Worm (Caenorhabditis elegans) whole organism, L3 larva: ENCODE measurements around the gene nlp-23.

ENCODE experiments used
- ZK546.5 ChIP-seq: sonication (generic microtip); optimal IDR thresholded peaks from 2 replicates; lab custom pipeline; 2017; ENCODE audit warnings: missing biosample characterization, missing genetic modification characterization
- ama-1 ChIP-seq: fragments of 150-350 bp; optimal IDR thresholded peaks from 2 replicates; lab custom pipeline; 2018
- ceh-16 ChIP-seq: sonication (generic microtip); optimal IDR thresholded peaks from 2 replicates; lab custom pipeline; 2017; ENCODE audit warnings: missing biosample characterization, missing genetic modification characterization
- ceh-28 ChIP-seq: fragments of 150-350 bp; optimal IDR thresholded peaks from 2 replicates; lab custom pipeline; 2014; ENCODE audit warnings: missing biosample characterization, missing genetic modification reagents, missing genetic modification characterization
- daf-12 ChIP-seq: fragments of 150-350 bp; optimal IDR thresholded peaks from 2 replicates; lab custom pipeline; 2014; ENCODE audit warnings: missing biosample characterization, missing genetic modification reagents, missing genetic modification characterization
- egl-5 ChIP-seq: fragments of 150-350 bp; optimal IDR thresholded peaks from 2 replicates; lab custom pipeline; 2017; ENCODE audit warnings: missing biosample characterization, missing genetic modification reagents, missing genetic modification characterization, inconsistent platforms
- elt-2 ChIP-seq: sonication (generic microtip); optimal IDR thresholded peaks from 2 replicates; lab custom pipeline; 2016; ENCODE audit warnings: missing genetic modification reagents, mild to moderate bottlenecking, missing genetic modification characterization, missing compliant biosample characterization
- elt-3 ChIP-seq, 3 experiments: fragments of 150-350 bp in 1 of 3; sonication (generic microtip) in 2 of 3; optimal IDR thresholded peaks; 2 replicates in 2 of 3; 4 replicates in 1 of 3; lab custom pipeline; 2014 to 2017; ENCODE audit warnings: missing biosample characterization in 3 of 3, missing genetic modification characterization in 3 of 3
- fkh-10 ChIP-seq: sonication (generic microtip); optimal IDR thresholded peaks from 2 replicates; lab custom pipeline; 2017; ENCODE audit warnings: missing biosample characterization, missing genetic modification reagents, missing genetic modification characterization
- fos-1 ChIP-seq: fragments of 150-350 bp; optimal IDR thresholded peaks from 2 replicates; lab custom pipeline; 2014; ENCODE audit warnings: missing biosample characterization, missing genetic modification characterization
- hmg-11 ChIP-seq: sonication (generic microtip); optimal IDR thresholded peaks from 2 replicates; lab custom pipeline; 2016; ENCODE audit warnings: missing genetic modification characterization, missing compliant biosample characterization
- mdl-1 ChIP-seq: fragments of 150-350 bp; optimal IDR thresholded peaks from 2 replicates; lab custom pipeline; 2014; ENCODE audit warnings: missing biosample characterization, missing genetic modification characterization
- mml-1 ChIP-seq: fragments of 150-350 bp; sonication (generic microtip); optimal IDR thresholded peaks from 3 replicates; lab custom pipeline; 2014; ENCODE audit warnings: missing biosample characterization, missing genetic modification characterization
- nfya-1 ChIP-seq: sonication (generic microtip); optimal IDR thresholded peaks from 2 replicates; lab custom pipeline; 2017; ENCODE audit warnings: missing genetic modification characterization, mild to moderate bottlenecking, missing compliant biosample characterization, antibody characterized with exemption, moderate library complexity; ENCODE audit not compliant: insufficient read depth
- nhr-11 ChIP-seq: fragments of 150-350 bp; optimal IDR thresholded peaks from 2 replicates; lab custom pipeline; 2014; ENCODE audit warnings: missing biosample characterization, missing genetic modification characterization
- nhr-23 ChIP-seq: fragments of 150-350 bp; optimal IDR thresholded peaks from 2 replicates; lab custom pipeline; 2014; ENCODE audit warnings: missing biosample characterization, missing genetic modification reagents, missing genetic modification characterization
- nhr-25 ChIP-seq: sonication (generic microtip); optimal IDR thresholded peaks from 2 replicates; lab custom pipeline; 2017; ENCODE audit warnings: missing biosample characterization, missing genetic modification characterization
- nhr-28 ChIP-seq: fragments of 150-350 bp; optimal IDR thresholded peaks from 2 replicates; lab custom pipeline; 2014; ENCODE audit warnings: missing biosample characterization, missing genetic modification characterization
- tbx-2 ChIP-seq: sonication (generic microtip); optimal IDR thresholded peaks from 2 replicates; lab custom pipeline; 2016; ENCODE audit warnings: mild to moderate bottlenecking, missing genetic modification characterization, missing compliant biosample characterization
- unc-39 ChIP-seq: sonication (generic microtip); optimal IDR thresholded peaks from 4 replicates; lab custom pipeline; 2017; ENCODE audit warnings: missing biosample characterization, missing genetic modification characterization
- unc-62 ChIP-seq: fragments of 150-350 bp; sonication (generic microtip); optimal IDR thresholded peaks from 4 replicates; lab custom pipeline; 2014; ENCODE audit warnings: missing biosample characterization, missing genetic modification reagents, missing genetic modification characterization
- zag-1 ChIP-seq: fragments of 150-350 bp; optimal IDR thresholded peaks from 2 replicates; lab custom pipeline; 2014; ENCODE audit warnings: missing biosample characterization, missing genetic modification characterization
- ztf-11 ChIP-seq: fragments of 150-350 bp; optimal IDR thresholded peaks from 2 replicates; lab custom pipeline; 2014; ENCODE audit warnings: missing biosample characterization, missing genetic modification characterization
- ztf-4 ChIP-seq: fragments of 150-350 bp; optimal IDR thresholded peaks from 2 replicates; lab custom pipeline; 2014; ENCODE audit warnings: missing biosample characterization, missing genetic modification characterization

Gene nlp-23

ce11 chrX:2304496-2304895, 38.3 kb downstream of the nlp-23 start:
- TF ChIP-seq ZK546.5 (tag; lab: Kevin White, UChicago) (no peak), ceh-28 (no peak), hmg-11 (no peak), elt-3 (tag; optimal IDR thresholded peaks at IDR 0.05; lab: Kevin White, UChicago) (no peak), ama-1 (no peak), nhr-25 (tag; lab: Kevin White, UChicago) (no peak), fkh-10 (GFP tag; lab: Kevin White, UChicago) (no peak), unc-62 (GFP tag; lab: Kevin White, UChicago) (no peak)

- TF ChIP-seq ztf-11 (tag; lab: Kevin White, UChicago) (no peak), nhr-23 (peak; percentile 80)
Measured at ce11 chrX:2303253-2303652, 39.5 kb downstream of the nlp-23 start.

ce11 chrX:2302782-2303181, 40.0 kb downstream of the nlp-23 start, which contains the start of gene hum-6:
Gene hum-6 (plus strand): TSS chrX:2303082.
- TF ChIP-seq nhr-11 (tag; lab: Kevin White, UChicago) (no peak), nhr-28 (tag; lab: Kevin White, UChicago) (no peak), hmg-11 (no peak), elt-2 (tag; lab: Kevin White, UChicago) (no peak), ZK546.5 (tag; lab: Kevin White, UChicago) (no peak), fos-1 (tag; lab: Kevin White, UChicago) (no peak)

ce11 chrX:2301821-2302220, 40.9 kb downstream of the nlp-23 start:
- TF ChIP-seq mdl-1 (tag; lab: Kevin White, UChicago) = no peak
- TF ChIP-seq nhr-25 (tag; lab: Kevin White, UChicago) = no peak
- no peak for TF ChIP-seq ztf-4
- TF ChIP-seq nhr-11 (tag; lab: Kevin White, UChicago) = no peak
- TF ChIP-seq egl-5 (tag; lab: Kevin White, UChicago) = no peak
- TF ChIP-seq ceh-16 (tag; lab: Kevin White, UChicago) = no peak
- no peak for TF ChIP-seq nfya-1 (tag; lab: Kevin White, UChicago)
- TF ChIP-seq tbx-2 (tag; lab: Kevin White, UChicago) = no peak
- no peak for TF ChIP-seq hmg-11
- no peak for TF ChIP-seq unc-39
- TF ChIP-seq mml-1 = no peak
- TF ChIP-seq zag-1 (tag; lab: Kevin White, UChicago) = no peak

- no peak for TF ChIP-seq daf-12 (tag; lab: Kevin White, UChicago)
Measured at ce11 chrX:2294198-2294800, 48.5 kb downstream of the nlp-23 start, which contains the start of gene T10H10.2. Gene T10H10.2 (plus strand): TSS chrX:2294750.
